Fruit fly (Drosophila melanogaster) whole organism, adult: ENCODE data around the gene Alp1.

Source experiments
- CG12768 ChIP-seq: fragments of 200-800 bp; sonication (Bioruptor generic); optimal IDR thresholded peaks from 2 replicates; lab custom pipeline; 2017; ENCODE audit warnings: missing biosample characterization, missing genetic modification characterization, mild to moderate bottlenecking, moderate library complexity, missing genetic modification reagents
- CG33017 ChIP-seq: fragments of 200-800 bp; sonication (Bioruptor generic); optimal IDR thresholded peaks from 2 replicates; lab custom pipeline; 2018; ENCODE audit warnings: missing biosample characterization, mild to moderate bottlenecking, missing genetic modification characterization, moderate library complexity
- CG5204 ChIP-seq: fragments of 200-800 bp; sonication (Bioruptor generic); optimal IDR thresholded peaks from 2 replicates; lab custom pipeline; 2016; ENCODE audit warnings: missing biosample characterization, missing genetic modification characterization
- CG7101 ChIP-seq: fragments of 200-800 bp; sonication (Bioruptor generic); optimal IDR thresholded peaks from 2 replicates; lab custom pipeline; 2018; ENCODE audit warnings: missing biosample characterization, mild to moderate bottlenecking, missing genetic modification characterization, moderate library complexity
- Clk ChIP-seq: fragments of 200-800 bp; sonication (Bioruptor generic); optimal IDR thresholded peaks from 2 replicates; lab custom pipeline; 2017; ENCODE audit warnings: missing biosample characterization, missing genetic modification characterization
- kay ChIP-seq: fragments of 200-800 bp; sonication (Bioruptor generic); peaks from one replicate; lab custom pipeline; 2016; ENCODE audit warnings: missing biosample characterization, missing genetic modification characterization, borderline replicate concordance
- pad ChIP-seq: fragments of 200-800 bp; sonication (Bioruptor generic); optimal IDR thresholded peaks from 3 replicates; lab custom pipeline; 2017; ENCODE audit warnings: missing biosample characterization, missing genetic modification characterization, mild to moderate bottlenecking, moderate library complexity, missing genetic modification reagents
- tj ChIP-seq: fragments of 200-800 bp; sonication (Bioruptor generic); optimal IDR thresholded peaks from 3 replicates; lab custom pipeline; 2017; ENCODE audit warnings: missing biosample characterization, mild to moderate bottlenecking, missing genetic modification characterization, moderate library complexity
- toe ChIP-seq: fragments of 200-800 bp; sonication (Bioruptor generic); optimal IDR thresholded peaks from 2 replicates; lab custom pipeline; 2016; ENCODE audit warnings: missing biosample characterization, missing genetic modification characterization

DNA sequence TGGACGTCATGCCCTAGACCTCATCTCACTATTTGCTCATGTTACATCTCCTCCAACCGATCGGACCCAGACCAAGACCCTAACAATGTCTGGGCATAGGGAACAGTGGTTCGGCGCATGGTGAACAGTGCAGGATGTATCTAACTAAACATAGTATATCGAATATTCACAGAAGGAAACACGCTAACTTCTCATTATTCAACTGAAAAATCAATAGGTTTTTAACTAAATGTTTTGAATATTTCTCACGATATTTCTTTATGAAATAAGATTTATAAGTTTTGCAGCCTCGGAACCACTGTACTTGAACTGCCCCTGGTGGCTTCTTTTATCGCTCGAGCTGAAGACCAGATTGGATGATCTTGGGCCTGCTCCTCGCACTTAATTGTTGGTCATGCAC lies 9.0 kb upstream of the Alp1 start:
- TF ChIP-seq kay (no peak), tj (GFP tag; lab: Kevin White, UChicago) (no peak), CG7101 (tag; lab: Kevin White, UChicago) (no peak), toe (GFP tag; lab: Kevin White, UChicago) (no peak), CG12768 (GFP tag; lab: Kevin White, UChicago) (no peak), pad (no peak), Clk (GFP tag; lab: Kevin White, UChicago) (no peak), CG5204 (no peak), CG33017 (tag; lab: Kevin White, UChicago) (no peak)
